Worm (Caenorhabditis elegans) whole organism, early embryonic: Measurements from ENCODE around the gene acl-9.

Experiments used
- B0310.2 ChIP-seq: sonication (generic microtip); optimal IDR thresholded peaks from 2 replicates; lab custom pipeline; 2016; ENCODE audit warnings: mild to moderate bottlenecking, missing genetic modification characterization, missing compliant biosample characterization
- F13C5.2 ChIP-seq: sonication (generic microtip); optimal IDR thresholded peaks from 2 replicates; lab custom pipeline; 2017; ENCODE audit warnings: mild to moderate bottlenecking, missing genetic modification characterization, inconsistent platforms, missing compliant biosample characterization
- aly-1 ChIP-seq: sonication (generic microtip); optimal IDR thresholded peaks from 2 replicates; lab custom pipeline; 2016; ENCODE audit warnings: missing genetic modification characterization, missing compliant biosample characterization
- ama-1 ChIP-seq: fragments of 150-350 bp; optimal IDR thresholded peaks from 2 replicates; lab custom pipeline; 2014
- ceh-13 ChIP-seq: fragments of 200-800 bp; sonication (Bioruptor generic); optimal IDR thresholded peaks from 2 replicates; lab custom pipeline; 2018; ENCODE audit warnings: mild to moderate bottlenecking, missing genetic modification characterization, missing compliant biosample characterization
- ceh-36 ChIP-seq: sonication (generic microtip); optimal IDR thresholded peaks from 2 replicates; lab custom pipeline; 2016; ENCODE audit warnings: missing genetic modification characterization, inconsistent platforms, missing compliant biosample characterization
- ets-7 ChIP-seq: sonication (generic microtip); optimal IDR thresholded peaks from 2 replicates; lab custom pipeline; 2016; ENCODE audit warnings: missing genotype, missing genetic modification characterization, missing compliant biosample characterization
- flt-1 ChIP-seq: fragments of 200-800 bp; sonication (Bioruptor generic); IDR thresholded peaks from 2 replicates; pipeline ENCODE4 v1.3.6; 2022; ENCODE audit warnings: missing genetic modification characterization, missing compliant biosample characterization
- hmbx-1 ChIP-seq: sonication (generic microtip); optimal IDR thresholded peaks from 2 replicates; lab custom pipeline; 2016; ENCODE audit warnings: mild to moderate bottlenecking, missing genetic modification characterization, missing compliant biosample characterization
- hmg-4 ChIP-seq: fragments of 200-800 bp; sonication (Bioruptor generic); optimal IDR thresholded peaks from 2 replicates; lab custom pipeline; 2018; ENCODE audit warnings: mild to moderate bottlenecking, missing genetic modification characterization, missing compliant biosample characterization
- hnd-1 ChIP-seq: sonication (generic microtip); optimal IDR thresholded peaks from 2 replicates; lab custom pipeline; 2016; ENCODE audit warnings: missing genetic modification characterization, missing compliant biosample characterization
- pes-1 ChIP-seq: fragments of 200-800 bp; sonication (Bioruptor generic); IDR thresholded peaks from 2 replicates; pipeline ENCODE4 v1.3.6; 2022; ENCODE audit warnings: missing genetic modification reagents, missing genetic modification characterization, missing compliant biosample characterization
- scrt-1 ChIP-seq: fragments of 200-800 bp; sonication (Bioruptor generic); IDR thresholded peaks from 2 replicates; pipeline ENCODE4 v1.3.6; 2022; ENCODE audit warnings: missing genetic modification characterization, missing compliant biosample characterization
- sea-1 ChIP-seq: fragments of 200-800 bp; sonication (Bioruptor generic); conservative IDR thresholded peaks from 2 replicates; pipeline ENCODE4 v1.3.6; 2022; ENCODE audit warnings: missing genetic modification characterization, missing compliant biosample characterization
- tbx-11 ChIP-seq: fragments of 200-800 bp; sonication (Bioruptor generic); IDR thresholded peaks from 2 replicates; pipeline ENCODE4 v1.3.6; 2022; ENCODE audit warnings: missing genetic modification characterization, missing compliant biosample characterization
- tbx-37 ChIP-seq: fragments of 200-800 bp; sonication (Bioruptor generic); conservative IDR thresholded peaks from 2 replicates; pipeline ENCODE4 v1.3.6; 2022; ENCODE audit warnings: missing genetic modification reagents, missing genetic modification characterization, missing compliant biosample characterization
- tra-4 ChIP-seq: sonication (generic microtip); optimal IDR thresholded peaks from 2 replicates; lab custom pipeline; 2017; ENCODE audit warnings: missing genetic modification characterization, missing compliant biosample characterization

Gene acl-9

ce11 chrV:6488849-6489248 lies 35.8 kb downstream of the acl-9 start, which contains the start of gene lec-10:
Gene lec-10 (minus strand): TSS chrV:6489120.
- no peak for TF ChIP-seq ceh-13 (GFP tag; lab: Kevin White, UChicago)
- TF ChIP-seq aly-1, result no peak
- TF ChIP-seq tra-4, result no peak
- no peak for TF ChIP-seq flt-1 (GFP tag; lab: Robert Waterston, UW)
- no peak for TF ChIP-seq pes-1
- TF ChIP-seq scrt-1 (GFP tag; lab: Robert Waterston, UW), result no peak
- TF ChIP-seq tbx-37 (GFP tag; lab: Robert Waterston, UW), result no peak
- TF ChIP-seq sea-1 (GFP tag; lab: Robert Waterston, UW), result no peak
- no peak for TF ChIP-seq ets-7 (tag; lab: Kevin White, UChicago)

ce11 chrV:6492497-6492896 lies 39.5 kb downstream of the acl-9 start:
- no peak for TF ChIP-seq scrt-1 (GFP tag; lab: Robert Waterston, UW)
- no peak for TF ChIP-seq aly-1
- no peak for TF ChIP-seq B0310.2 (tag; lab: Kevin White, UChicago)
- TF ChIP-seq ceh-13 (GFP tag; lab: Kevin White, UChicago), result no peak
- no peak for TF ChIP-seq hnd-1
- no peak for TF ChIP-seq hmbx-1 (tag; lab: Kevin White, UChicago)
- TF ChIP-seq tra-4, result no peak
- no peak for TF ChIP-seq ets-7 (tag; lab: Kevin White, UChicago)
- TF ChIP-seq pes-1, result no peak
- TF ChIP-seq ceh-36 (tag; lab: Kevin White, UChicago), result no peak
- TF ChIP-seq ama-1 (lab: Kevin White, UChicago), result no peak
- no peak for TF ChIP-seq tbx-37 (GFP tag; lab: Robert Waterston, UW)
- TF ChIP-seq F13C5.2 (tag; lab: Kevin White, UChicago), result no peak
- no peak for TF ChIP-seq sea-1 (GFP tag; lab: Robert Waterston, UW)
- no peak for TF ChIP-seq hmg-4 (GFP tag; lab: Kevin White, UChicago)
- no peak for TF ChIP-seq tbx-11 (GFP tag; lab: Robert Waterston, UW)
- no peak for TF ChIP-seq flt-1 (GFP tag; lab: Robert Waterston, UW)

DNA sequence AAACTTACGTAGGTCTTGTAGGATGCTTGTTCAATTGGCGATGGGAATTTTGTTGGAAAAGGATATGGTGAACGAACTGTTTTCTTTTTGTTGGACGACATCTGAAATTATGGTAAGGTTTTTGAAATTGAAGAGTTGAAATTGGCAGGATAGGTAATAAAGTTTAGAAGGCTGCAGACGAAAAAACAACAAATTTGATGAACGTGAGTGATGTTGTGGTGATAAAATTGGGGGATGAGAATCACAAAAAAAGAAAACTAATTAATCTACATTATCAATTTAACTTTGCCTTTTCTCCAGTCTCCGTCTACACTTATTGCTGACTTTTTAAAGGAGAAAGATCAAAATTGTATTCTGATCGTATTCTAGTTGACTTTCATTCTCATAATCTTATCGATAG lies 40.8 kb downstream of the acl-9 start, which contains the start of gene cpt-6:
cpt-6 (minus strand) TSS at position 101 of the 400 bp plus-strand sequence.
- TF ChIP-seq scrt-1 (GFP tag; lab: Robert Waterston, UW), result no peak

DNA sequence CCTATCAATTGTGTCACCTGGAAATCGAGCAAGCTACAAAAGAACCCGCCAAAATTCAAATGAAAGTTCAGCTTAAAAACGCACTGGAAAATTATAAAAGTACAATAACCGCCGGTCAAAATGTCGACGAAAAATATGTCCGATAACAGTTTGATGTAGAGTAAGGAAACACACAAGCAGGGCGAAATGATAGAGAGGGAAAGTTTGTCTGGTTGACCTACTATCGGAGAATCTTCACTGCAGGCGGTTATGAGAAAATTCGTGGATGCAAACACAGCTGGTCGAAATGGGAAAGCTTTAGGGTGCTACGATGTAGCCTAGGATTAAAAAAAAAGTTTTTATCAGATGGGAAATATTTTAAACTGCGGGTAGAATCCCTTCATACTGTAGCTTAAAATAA lies 42.3 kb downstream of the acl-9 start:
- TF ChIP-seq ets-7 (tag; lab: Kevin White, UChicago) (no peak), pes-1 (no peak), tbx-37 (GFP tag; lab: Robert Waterston, UW) (no peak), flt-1 (GFP tag; lab: Robert Waterston, UW) (no peak), ceh-13 (GFP tag; lab: Kevin White, UChicago) (no peak), tra-4 (no peak)

ce11 chrV:6496611-6497158 lies 43.7 kb downstream of the acl-9 start, which contains the start of gene dgtr-1:
Gene dgtr-1 (plus strand): TSS chrV:6497108.
- TF ChIP-seq scrt-1 (GFP tag; lab: Robert Waterston, UW) (no peak), hmbx-1 (tag; lab: Kevin White, UChicago) (no peak), flt-1 (GFP tag; lab: Robert Waterston, UW) (no peak)

DNA sequence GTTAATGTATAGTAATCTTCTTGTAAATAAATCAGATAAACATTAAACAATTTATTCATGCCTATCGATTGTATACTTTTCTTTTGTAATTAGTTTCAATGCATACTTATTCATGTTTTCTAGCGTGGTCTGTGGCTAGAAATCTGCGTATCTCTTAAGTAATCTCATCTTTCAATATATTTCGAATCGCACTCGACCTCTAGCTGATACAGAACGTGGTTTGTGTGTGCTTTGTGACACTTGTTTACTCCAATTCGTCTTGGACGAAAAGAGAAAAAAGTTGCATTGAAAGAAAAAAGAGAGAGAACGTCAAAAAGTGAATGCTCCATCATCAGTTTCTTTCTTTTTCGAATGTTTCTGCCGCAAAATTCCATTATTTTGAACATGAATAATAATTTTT lies 45.4 kb downstream of the acl-9 start:
- TF ChIP-seq flt-1 (GFP tag; lab: Robert Waterston, UW) (no peak), tra-4 (no peak), tbx-37 (GFP tag; lab: Robert Waterston, UW) (no peak), tbx-11 (GFP tag; lab: Robert Waterston, UW) (no peak), ets-7 (tag; lab: Kevin White, UChicago) (no peak), ama-1 (lab: Kevin White, UChicago) (no peak), pes-1 (no peak), F13C5.2 (tag; lab: Kevin White, UChicago) (no peak), aly-1 (no peak), sea-1 (GFP tag; lab: Robert Waterston, UW) (no peak), ceh-36 (tag; lab: Kevin White, UChicago) (no peak), hmbx-1 (tag; lab: Kevin White, UChicago) (no peak), hmg-4 (GFP tag; lab: Kevin White, UChicago) (no peak), ceh-13 (GFP tag; lab: Kevin White, UChicago) (no peak), scrt-1 (GFP tag; lab: Robert Waterston, UW) (no peak), hnd-1 (no peak), B0310.2 (tag; lab: Kevin White, UChicago) (no peak)

DNA sequence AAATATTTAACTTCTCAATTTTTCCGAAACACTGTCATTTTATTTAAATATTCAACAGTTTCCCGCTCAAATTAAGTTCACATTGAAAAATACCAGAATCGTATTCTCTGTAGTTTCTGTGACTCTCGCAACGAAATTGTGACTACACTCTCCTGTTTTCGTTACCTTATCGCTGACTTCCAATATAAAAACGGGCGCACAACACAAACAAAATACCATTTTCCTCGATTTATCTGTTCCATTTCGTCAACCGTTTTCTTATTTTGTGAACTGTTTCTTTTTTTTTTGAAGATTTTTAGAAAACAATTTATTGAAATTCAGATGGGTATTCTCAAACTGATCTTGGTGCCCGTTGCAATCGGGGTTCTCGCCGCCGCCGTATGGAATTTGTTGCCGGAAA lies 45.9 kb downstream of the acl-9 start, which contains the start of gene W01A11.1:
W01A11.1 (plus strand) TSS at position 322 of the 400 bp plus-strand sequence.
- TF ChIP-seq scrt-1 (GFP tag; lab: Robert Waterston, UW), result no peak

ce11 chrV:6503158-6503557 lies 50.1 kb downstream of the acl-9 start:
- no peak for TF ChIP-seq sea-1 (GFP tag; lab: Robert Waterston, UW)
- TF ChIP-seq flt-1 (GFP tag; lab: Robert Waterston, UW), result no peak
- TF ChIP-seq aly-1, result no peak
- TF ChIP-seq hmbx-1 (tag; lab: Kevin White, UChicago), result no peak
- no peak for TF ChIP-seq tra-4
- TF ChIP-seq F13C5.2 (tag; lab: Kevin White, UChicago), result no peak
